Worm (Caenorhabditis elegans): ENCODE results near the gene K07F5.12.

Gene K07F5.12

ce11 chrIV:9832586-9832985 is 23.2 kb upstream of the K07F5.12 start, which contains the start of gene kin-21:
kin-21 (plus strand) TSS chrIV:9832886.
- TF ChIP-seq madf-6 (GFP tag; IDR thresholded peaks at IDR 0.05) (no peak), bed-2 (GFP tag; IDR thresholded peaks at IDR 0.05) (no peak), fkh-3 (tag; optimal IDR thresholded peaks at IDR 0.05) (no peak), madf-8 (GFP tag; conservative IDR thresholded peaks at IDR 0.05) (no peak), unc-130 (GFP tag; optimal IDR thresholded peaks at IDR 0.05) (no peak), ama-1 (optimal IDR thresholded peaks at IDR 0.05) (no peak), ama-1 (GFP tag; optimal IDR thresholded peaks at IDR 0.05) (no peak), F57A8.1 (GFP tag; optimal IDR thresholded peaks at IDR 0.05) (no peak), xnd-1 (tag; optimal IDR thresholded peaks at IDR 0.05) (no peak), lir-1 (GFP tag; conservative IDR thresholded peaks at IDR 0.05) (no peak), egl-18 (GFP tag; IDR thresholded peaks at IDR 0.05) (no peak), Y79H2A.3 (GFP tag; conservative IDR thresholded peaks at IDR 0.05) (no peak), hlh-12 (tag; optimal IDR thresholded peaks at IDR 0.05) (no peak)

DNA sequence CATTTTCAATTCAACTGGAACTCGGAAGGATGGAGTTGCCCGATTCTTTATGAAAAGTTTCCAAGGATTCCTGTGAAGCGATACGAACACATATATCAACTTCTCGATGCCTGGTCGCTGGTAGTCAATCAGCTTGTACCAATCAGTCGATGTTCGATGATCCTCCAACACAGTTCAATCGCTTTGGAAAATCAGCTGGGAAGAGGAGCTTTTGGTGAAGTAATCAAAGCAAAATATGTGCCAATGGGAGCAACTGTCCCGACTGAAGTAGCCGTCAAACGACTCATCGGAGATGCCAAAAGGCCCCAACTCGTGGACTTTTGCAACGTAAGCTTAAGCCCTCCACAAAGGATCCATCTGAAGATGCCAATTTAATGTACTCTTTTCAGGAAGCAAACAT is 22.5 kb upstream of the K07F5.12 start:
- no peak for TF ChIP-seq F55B11.4 (tag; optimal IDR thresholded peaks at IDR 0.05; ENCODE audit: borderline replicate concordance, insufficient read depth)
- TF ChIP-seq fkh-3 (tag; optimal IDR thresholded peaks at IDR 0.05), result no peak
- no peak for TF ChIP-seq tbx-9 (tag; optimal IDR thresholded peaks at IDR 0.05; ENCODE audit: borderline replicate concordance)
- TF ChIP-seq F39B2.1 (GFP tag; IDR thresholded peaks at IDR 0.05), result no peak
- no peak for TF ChIP-seq Y67H2A.10 (GFP tag; conservative IDR thresholded peaks at IDR 0.05)
- TF ChIP-seq ceh-79 (tag; optimal IDR thresholded peaks at IDR 0.05), result no peak
- no peak for TF ChIP-seq dpl-1 (GFP tag; optimal IDR thresholded peaks at IDR 0.05)
- no peak for TF ChIP-seq aptf-2 (GFP tag; conservative IDR thresholded peaks at IDR 0.05)
- no peak for TF ChIP-seq snpc-1.3 (tag; optimal IDR thresholded peaks at IDR 0.05; ENCODE audit: insufficient read depth)
- TF ChIP-seq lag-1 (GFP tag; IDR thresholded peaks at IDR 0.05), result no peak
- TF ChIP-seq aptf-3 (GFP tag; IDR thresholded peaks at IDR 0.05), result no peak
- TF ChIP-seq hlh-26 (GFP tag; conservative IDR thresholded peaks at IDR 0.05), result no peak
- no peak for TF ChIP-seq unc-130 (GFP tag; optimal IDR thresholded peaks at IDR 0.05)
- TF ChIP-seq let-607 (tag; optimal IDR thresholded peaks at IDR 0.05), result no peak
- TF ChIP-seq K11D2.4 (GFP tag; IDR thresholded peaks at IDR 0.05), result no peak
- TF ChIP-seq zim-3 (tag; optimal IDR thresholded peaks at IDR 0.05), result no peak
- TF ChIP-seq B0336.3 (GFP tag; IDR thresholded peaks at IDR 0.05), result no peak

DNA sequence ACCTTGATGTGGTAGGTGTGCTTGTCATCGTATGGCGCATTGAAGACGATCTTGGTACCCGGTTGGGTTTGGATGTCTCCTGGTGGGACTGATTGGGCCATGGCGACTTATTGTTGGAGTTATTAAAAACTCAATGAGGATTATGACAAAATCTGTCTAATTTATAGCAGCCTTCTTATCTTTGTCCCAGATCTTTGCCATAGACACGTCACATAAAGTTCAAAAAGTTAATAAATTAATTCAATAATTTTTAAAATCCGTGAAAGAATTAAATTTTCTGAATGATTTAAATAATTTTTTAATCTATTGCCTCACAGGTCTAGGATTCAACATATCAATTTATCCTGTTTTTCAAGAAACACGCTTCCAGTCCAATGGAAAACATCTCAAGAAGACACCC is 19.5 kb upstream of the K07F5.12 start, which contains the start of gene msp-81:
Gene msp-81, minus strand, starts transcription at position 101 of the 400 bp plus-strand sequence.
- TF ChIP-seq F23B12.7 (tag; optimal IDR thresholded peaks at IDR 0.05; ENCODE audit: insufficient read depth) (no peak), nfyb-1 (GFP tag; IDR thresholded peaks at IDR 0.05) (no peak), egl-18 (GFP tag; IDR thresholded peaks at IDR 0.05) (no peak), snpc-4 (GFP tag; optimal IDR thresholded peaks at IDR 0.05) (no peak), snpc-4 (tag; optimal IDR thresholded peaks at IDR 0.05) (no peak), lin-35 (GFP tag; optimal IDR thresholded peaks at IDR 0.05) (no peak), Y53G8AR.9 (GFP tag; conservative IDR thresholded peaks at IDR 0.05) (no peak), hsf-1 (GFP tag; IDR thresholded peaks at IDR 0.05) (no peak), sdz-38 (tag; optimal IDR thresholded peaks at IDR 0.05) (no peak), mes-4 (tag; optimal IDR thresholded peaks at IDR 0.05) (no peak)

Measured in whole organism, young adult.